Fruit fly (Drosophila melanogaster) whole organism, embryonic: Measurements from ENCODE around the gene Nak.

Experiments
- Adf1 ChIP-seq: fragments of 200-800 bp; sonication (Bioruptor generic); IDR thresholded peaks from 2 replicates; pipeline ENCODE4 v1.3.6; 2022; ENCODE audit warnings: missing biosample characterization, missing genetic modification characterization
- B-H1 ChIP-seq: fragments of 200-800 bp; sonication (Bioruptor generic); IDR thresholded peaks from 3 replicates; pipeline ENCODE4 v1.3.6; 2022; ENCODE audit warnings: missing biosample characterization, missing genetic modification characterization
- Bdp1 ChIP-seq: fragments of 200-800 bp; sonication (Bioruptor generic); optimal IDR thresholded peaks from 3 replicates; lab custom pipeline; 2016; ENCODE audit warnings: missing biosample characterization, missing genetic modification characterization
- CG10147 ChIP-seq: fragments of 200-800 bp; sonication (Bioruptor generic); optimal IDR thresholded peaks from 2 replicates; lab custom pipeline; 2019; ENCODE audit warnings: missing biosample characterization, mild to moderate bottlenecking, missing genetic modification characterization, moderate library complexity
- CG10979 ChIP-seq: fragments of 200-800 bp; sonication (Bioruptor generic); optimal IDR thresholded peaks from 2 replicates; lab custom pipeline; 2018; ENCODE audit warnings: missing biosample characterization, mild to moderate bottlenecking, missing genetic modification characterization, moderate library complexity
- CG11398 ChIP-seq: fragments of 200-800 bp; sonication (Bioruptor generic); optimal IDR thresholded peaks from 2 replicates; lab custom pipeline; 2016; ENCODE audit warnings: missing biosample characterization, missing genetic modification characterization
- CG12219 ChIP-seq: fragments of 200-800 bp; sonication (Bioruptor generic); optimal IDR thresholded peaks from 3 replicates; lab custom pipeline; 2018; ENCODE audit warnings: missing biosample characterization, mild to moderate bottlenecking, missing genetic modification characterization
- CG12299 ChIP-seq: fragments of 200-800 bp; sonication (Bioruptor generic); optimal IDR thresholded peaks from 2 replicates; lab custom pipeline; 2018; ENCODE audit warnings: missing biosample characterization, mild to moderate bottlenecking, missing genetic modification characterization
- CG14710 ChIP-seq: fragments of 200-800 bp; sonication (Bioruptor generic); optimal IDR thresholded peaks from 3 replicates; lab custom pipeline; 2019; ENCODE audit warnings: missing biosample characterization, mild to moderate bottlenecking, missing genetic modification characterization, moderate library complexity
- CG1603 ChIP-seq: fragments of 200-800 bp; sonication (Bioruptor generic); optimal IDR thresholded peaks from 2 replicates; lab custom pipeline; 2019; ENCODE audit warnings: missing biosample characterization, mild to moderate bottlenecking, missing genetic modification characterization, moderate library complexity
- CG18599 ChIP-seq: fragments of 200-800 bp; sonication (Bioruptor generic); optimal IDR thresholded peaks from 3 replicates; lab custom pipeline; 2017; ENCODE audit warnings: missing biosample characterization, missing genetic modification characterization, mild to moderate bottlenecking, moderate library complexity, missing genetic modification reagents
- CG18764 ChIP-seq: fragments of 200-800 bp; sonication (Bioruptor generic); optimal IDR thresholded peaks from 3 replicates; lab custom pipeline; 2016; ENCODE audit warnings: missing biosample characterization, missing genetic modification characterization
- CG2712 ChIP-seq: fragments of 200-800 bp; optimal IDR thresholded peaks from 3 replicates; lab custom pipeline; 2019; ENCODE audit warnings: missing biosample characterization, mild to moderate bottlenecking, missing genetic modification characterization, moderate library complexity
- CG32767 ChIP-seq: fragments of 200-800 bp; sonication (Bioruptor generic); IDR thresholded peaks from 2 replicates; pipeline ENCODE4 v1.3.6; 2022; ENCODE audit warnings: missing biosample characterization, missing genetic modification characterization
- CG3726 ChIP-seq: fragments of 200-800 bp; sonication (Bioruptor generic); IDR thresholded peaks from 3 replicates; pipeline ENCODE4, ENCODE4 v1.3.6; 2022; ENCODE audit warnings: missing biosample characterization, missing genetic modification characterization
- CG5953 ChIP-seq: fragments of 200-800 bp; sonication (Bioruptor generic); IDR thresholded peaks from 2 replicates; pipeline ENCODE4 v1.3.6; 2022; ENCODE audit warnings: missing biosample characterization, missing genetic modification characterization
- CG6765 ChIP-seq: fragments of 200-800 bp; sonication (Bioruptor generic); optimal IDR thresholded peaks from 3 replicates; lab custom pipeline; 2017; ENCODE audit warnings: missing biosample characterization, mild to moderate bottlenecking, missing genetic modification characterization
- CG7928 ChIP-seq: fragments of 200-800 bp; sonication (Bioruptor generic); optimal IDR thresholded peaks from 2 replicates; lab custom pipeline; 2017; ENCODE audit warnings: missing biosample characterization, mild to moderate bottlenecking, missing genetic modification characterization
- CG8359 ChIP-seq: fragments of 200-800 bp; sonication (Bioruptor generic); optimal IDR thresholded peaks from 2 replicates; lab custom pipeline; 2017; ENCODE audit warnings: missing biosample characterization, mild to moderate bottlenecking, missing genetic modification characterization, borderline replicate concordance
- CG9817 ChIP-seq: fragments of 200-800 bp; sonication (Bioruptor generic); optimal IDR thresholded peaks from 2 replicates; lab custom pipeline; 2018; ENCODE audit warnings: missing biosample characterization, mild to moderate bottlenecking, missing genetic modification characterization, moderate library complexity
- CG9932 ChIP-seq: fragments of 200-800 bp; sonication (Bioruptor generic); IDR thresholded peaks from 2 replicates; pipeline ENCODE4 v1.3.6; 2022; ENCODE audit warnings: missing biosample characterization, missing genetic modification characterization
- Elba2 ChIP-seq: fragments of 200-800 bp; sonication (Bioruptor generic); optimal IDR thresholded peaks from 3 replicates; lab custom pipeline; 2016; ENCODE audit warnings: missing biosample characterization, missing genetic modification characterization
- Gug ChIP-seq: fragments of 200-800 bp; sonication (Bioruptor generic); IDR thresholded peaks from 4 replicates; pipeline ENCODE4 v1.3.6; 2022; ENCODE audit warnings: missing biosample characterization, missing genetic modification characterization
- HHEX ChIP-seq: fragments of 200-800 bp; sonication (Bioruptor generic); optimal IDR thresholded peaks from 3 replicates; lab custom pipeline; 2017; ENCODE audit warnings: missing biosample characterization, mild to moderate bottlenecking, missing genetic modification characterization, missing genetic modification reagents
- Hr78 ChIP-seq, 2 experiments: fragments of 200-800 bp in 1 of 2; fragments of >200 bp in 1 of 2; sonication (Bioruptor generic) in 1 of 2; optimal IDR thresholded peaks; 2 replicates each; lab custom pipeline; 2017 to 2019; ENCODE audit warnings: missing biosample characterization in 2 of 2, missing genetic modification characterization in 2 of 2, mild to moderate bottlenecking in 1 of 2, moderate library complexity in 1 of 2
- Max ChIP-seq: fragments of 200-800 bp; sonication (Bioruptor generic); optimal IDR thresholded peaks from 2 replicates; lab custom pipeline; 2016; ENCODE audit warnings: missing biosample characterization, mild to moderate bottlenecking, missing genetic modification characterization
- Pdp1 ChIP-seq, 2 experiments: fragments of 200-800 bp; sonication (Bioruptor generic); optimal IDR thresholded peaks; 3 replicates each; lab custom pipeline; 2016; ENCODE audit warnings: missing biosample characterization in 2 of 2, missing genetic modification characterization in 2 of 2, mild to moderate bottlenecking in 1 of 2, moderate library complexity in 1 of 2
- Poxn ChIP-seq: fragments of 200-800 bp; sonication (Bioruptor generic); IDR thresholded peaks from 2 replicates; pipeline ENCODE4 v1.3.6; 2022; ENCODE audit warnings: missing biosample characterization, missing genetic modification characterization
- abd-A ChIP-seq: fragments of 200-800 bp; sonication (Bioruptor generic); optimal IDR thresholded peaks from 3 replicates; lab custom pipeline; 2019; ENCODE audit warnings: missing biosample characterization, mild to moderate bottlenecking, missing genetic modification characterization, moderate library complexity
- aop ChIP-seq: fragments of 200-800 bp; sonication (Bioruptor generic); IDR thresholded peaks from 2 replicates; pipeline ENCODE4 v1.3.6; 2022; ENCODE audit warnings: missing biosample characterization, missing genetic modification characterization
- bsh ChIP-seq, 2 experiments: fragments of 200-800 bp; sonication (Bioruptor generic); optimal IDR thresholded peaks; 2 replicates each; lab custom pipeline; 2017 to 2018; ENCODE audit warnings: mild to moderate bottlenecking in 2 of 2, missing biosample characterization in 2 of 2, missing genetic modification characterization in 2 of 2, moderate library complexity in 1 of 2
- cas ChIP-seq: fragments of 200-800 bp; sonication (Bioruptor generic); IDR thresholded peaks from 2 replicates; pipeline ENCODE4 v1.3.6; 2022; ENCODE audit warnings: missing biosample characterization, missing genetic modification characterization
- chn ChIP-seq: fragments of 200-800 bp; sonication (Bioruptor generic); optimal IDR thresholded peaks from 2 replicates; lab custom pipeline; 2016; ENCODE audit warnings: missing biosample characterization, missing genetic modification characterization
- disco-r ChIP-seq: fragments of 200-800 bp; sonication (Bioruptor generic); optimal IDR thresholded peaks from 2 replicates; lab custom pipeline; 2016; ENCODE audit warnings: missing biosample characterization, missing genetic modification characterization
- fd102C ChIP-seq: fragments of 200-800 bp; sonication (Bioruptor generic); optimal IDR thresholded peaks from 2 replicates; lab custom pipeline; 2018; ENCODE audit warnings: missing biosample characterization, mild to moderate bottlenecking, missing genetic modification characterization, moderate library complexity
- gcm ChIP-seq: fragments of 200-800 bp; sonication (Bioruptor generic); optimal IDR thresholded peaks from 2 replicates; lab custom pipeline; 2019; ENCODE audit warnings: missing biosample characterization, mild to moderate bottlenecking, missing genetic modification characterization, moderate library complexity
- grau ChIP-seq: fragments of 200-800 bp; optimal IDR thresholded peaks from 3 replicates; lab custom pipeline; 2019; ENCODE audit warnings: missing biosample characterization, mild to moderate bottlenecking, missing genetic modification characterization, moderate library complexity
- gro ChIP-seq: fragments of 200-800 bp; sonication (Bioruptor generic); optimal IDR thresholded peaks from 2 replicates; lab custom pipeline; 2016; ENCODE audit warnings: missing biosample characterization, missing genetic modification characterization
- hbn ChIP-seq: fragments of 200-800 bp; sonication (Bioruptor generic); IDR thresholded peaks from 2 replicates; pipeline ENCODE4 v1.3.6; 2022; ENCODE audit warnings: missing biosample characterization, missing genetic modification characterization; ENCODE audit not compliant: partially characterized antibody
- inv ChIP-seq: fragments of 200-800 bp; sonication (Bioruptor generic); IDR thresholded peaks from 2 replicates; pipeline ENCODE4 v1.3.6; 2022; ENCODE audit warnings: missing biosample characterization, missing genetic modification characterization; ENCODE audit not compliant: partially characterized antibody
- odd ChIP-seq: fragments of 200-800 bp; sonication (Bioruptor generic); optimal IDR thresholded peaks from 2 replicates; lab custom pipeline; 2017; ENCODE audit warnings: missing biosample characterization, mild to moderate bottlenecking, missing genetic modification characterization
- onecut ChIP-seq: fragments of 200-800 bp; sonication (Bioruptor generic); IDR thresholded peaks from 2 replicates; pipeline ENCODE4 v1.3.6; 2022; ENCODE audit warnings: missing biosample characterization, missing genetic modification characterization
- org-1 ChIP-seq: fragments of 200-800 bp; sonication (Bioruptor generic); optimal IDR thresholded peaks from 2 replicates; lab custom pipeline; 2017; ENCODE audit warnings: missing biosample characterization, missing genetic modification characterization
- p53 ChIP-seq: fragments of 200-800 bp; sonication (Bioruptor generic); optimal IDR thresholded peaks from 2 replicates; lab custom pipeline; 2016; ENCODE audit warnings: missing biosample characterization, missing genetic modification characterization
- run ChIP-seq: fragments of 200-800 bp; sonication (Bioruptor generic); optimal IDR thresholded peaks from 3 replicates; lab custom pipeline; 2018; ENCODE audit warnings: missing biosample characterization, mild to moderate bottlenecking, missing genetic modification characterization
- sc ChIP-seq, 3 experiments: fragments of >200 bp in 2 of 3; fragments of 200-800 bp in 1 of 3; sonication (Bioruptor generic) in 1 of 3; optimal IDR thresholded peaks; 2 replicates in 2 of 3; 3 replicates in 1 of 3; lab custom pipeline; 2017; ENCODE audit warnings: mild to moderate bottlenecking in 1 of 3, missing biosample characterization in 1 of 3, missing genetic modification characterization in 1 of 3, missing genetic modification reagents in 1 of 3
- ssp ChIP-seq: fragments of 200-800 bp; sonication (Bioruptor generic); IDR thresholded peaks from 2 replicates; pipeline ENCODE4 v1.3.6; 2022; ENCODE audit warnings: missing biosample characterization, missing genetic modification characterization
- yki ChIP-seq: fragments of >200 bp; optimal IDR thresholded peaks from 3 replicates; lab custom pipeline; 2018

Gene Nak

dm6 chr2L:18974063-18974779 lies 5.7 kb upstream of the Nak start, which contains the start of the genes L2HGDH and CG10431 (continued):
- no peak for TF ChIP-seq Elba2
- TF ChIP-seq bsh (GFP tag; optimal IDR thresholded peaks at IDR 0.05; lab: Kevin White, UChicago): peak in 1 of 2 experiments; percentile 41
- TF ChIP-seq abd-A (tag; lab: Kevin White, UChicago): peak; percentile 94
- TF ChIP-seq inv (GFP tag; lab: Robert Waterston, UW): no peak
- TF ChIP-seq CG1603 (tag; lab: Kevin White, UChicago): peak; percentile 42
- TF ChIP-seq Adf1 (GFP tag; lab: Robert Waterston, UW): peak; percentile 44; the same call in 1 of the 2 replicates
- no peak for TF ChIP-seq fd102C (GFP tag; lab: Kevin White, UChicago)
- TF ChIP-seq gro (GFP tag; lab: Kevin White, UChicago): peak; percentile 46
- TF ChIP-seq p53 (GFP tag; lab: Kevin White, UChicago): no peak
- no peak for TF ChIP-seq sc (optimal IDR thresholded peaks at IDR 0.05; lab: Kevin White, UChicago)
- peak; percentile 4 for TF ChIP-seq sc (GFP tag; optimal IDR thresholded peaks at IDR 0.05; lab: Kevin White, UChicago)
- no peak for TF ChIP-seq onecut (GFP tag; lab: Robert Waterston, UW)
- TF ChIP-seq run (tag; lab: Kevin White, UChicago): peak; percentile 3
- peak; percentile 38 to 76 for TF ChIP-seq Pdp1 (GFP tag; optimal IDR thresholded peaks at IDR 0.05; lab: Kevin White, UChicago)
- no peak for TF ChIP-seq Poxn (GFP tag; lab: Robert Waterston, UW)
- TF ChIP-seq yki (lab: Kevin White, UChicago): no peak
- TF ChIP-seq CG8359 (GFP tag; lab: Kevin White, UChicago): peak; percentile 20
- peak; percentile 76 for TF ChIP-seq CG18599
- peak; percentile 46 for TF ChIP-seq Bdp1 (GFP tag; lab: Kevin White, UChicago)
- TF ChIP-seq Gug (GFP tag; lab: Robert Waterston, UW): no peak
- no peak for TF ChIP-seq CG12219 (GFP tag; lab: Kevin White, UChicago)
- no peak for TF ChIP-seq ssp
- no peak for TF ChIP-seq CG18764
- no peak for TF ChIP-seq CG32767 (GFP tag; lab: Robert Waterston, UW)
- 0 out of 2 replicates have a peak, but pooled peaks have one; percentile 11 for TF ChIP-seq CG5953 (GFP tag; lab: Robert Waterston, UW)
- peak; percentile 50 for TF ChIP-seq CG10147 (GFP tag; lab: Kevin White, UChicago)
- peak; percentile 56 for TF ChIP-seq CG10979
- TF ChIP-seq CG6765 (GFP tag; lab: Kevin White, UChicago): peak; percentile 38
- TF ChIP-seq CG11398 (GFP tag; lab: Kevin White, UChicago): no peak
- TF ChIP-seq gcm (GFP tag; lab: Kevin White, UChicago): peak; percentile 36
- TF ChIP-seq CG9932: peak; percentile 67
- TF ChIP-seq hbn: no peak; the same call in 1 of the 2 replicates
- TF ChIP-seq grau (tag; lab: Kevin White, UChicago): peak; percentile 67
- peak; percentile 83 for TF ChIP-seq CG14710 (tag; lab: Kevin White, UChicago)
- TF ChIP-seq CG3726 (GFP tag; lab: Robert Waterston, UW): no peak
- TF ChIP-seq cas (GFP tag; lab: Robert Waterston, UW): 0 out of 2 replicates have a peak, but pooled peaks have one; percentile 29
- peak; percentile 10 for TF ChIP-seq chn
- TF ChIP-seq Hr78 (GFP tag; optimal IDR thresholded peaks at IDR 0.05; lab: Kevin White, UChicago): peak in 1 of 2 experiments; percentile 72
- TF ChIP-seq CG9817 (tag; lab: Kevin White, UChicago): peak; percentile 34
- peak; percentile 72 for TF ChIP-seq Max (GFP tag; lab: Kevin White, UChicago)
- TF ChIP-seq odd (GFP tag; lab: Kevin White, UChicago): peak; percentile 30
- TF ChIP-seq CG2712 (tag; lab: Kevin White, UChicago): peak; percentile 77
- peak; percentile 1 for TF ChIP-seq org-1
- TF ChIP-seq CG7928 (GFP tag; lab: Kevin White, UChicago): peak; percentile 2
- TF ChIP-seq HHEX (GFP tag; lab: Kevin White, UChicago): peak; percentile 24
- TF ChIP-seq disco-r (GFP tag; lab: Kevin White, UChicago): peak; percentile 34
- no peak for TF ChIP-seq B-H1 (GFP tag; lab: Robert Waterston, UW)
- TF ChIP-seq CG12299 (tag; lab: Kevin White, UChicago): peak; percentile 65
- TF ChIP-seq aop (GFP tag; lab: Robert Waterston, UW): no peak
